Fruit fly (Drosophila melanogaster): ENCODE results near the gene Polr3C.
A peak's percentile ranks its signal among the peaks of the same experiment; 100 is the strongest.

Polr3C gene

DNA sequence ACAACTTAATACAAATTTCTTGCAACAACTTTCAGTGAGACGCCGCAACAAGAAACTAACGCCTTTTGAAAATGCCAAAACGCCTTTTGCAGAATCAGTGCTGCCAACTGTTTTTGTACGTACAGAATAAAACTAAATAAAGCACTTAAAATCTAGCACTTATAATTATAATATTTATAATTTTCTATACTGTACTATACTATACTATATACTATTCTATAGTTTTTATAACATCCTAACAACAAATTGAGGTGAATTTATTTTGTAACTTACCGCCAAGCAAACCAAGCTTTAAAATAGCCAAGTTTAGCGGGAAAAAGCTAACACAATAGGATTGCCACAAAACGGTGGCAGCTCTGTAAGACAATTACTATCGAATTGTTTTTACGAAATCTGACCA lies 26.4 kb upstream of the Polr3C start, which contains the start of the genes Aos1 and Srlp (continued):
- no peak for TF ChIP-seq scrt (GFP tag; optimal IDR thresholded peaks at IDR 0.05)
- TF ChIP-seq bcd (GFP tag; optimal IDR thresholded peaks at IDR 0.05): no peak
- no peak for TF ChIP-seq Hr39 (optimal IDR thresholded peaks at IDR 0.05)
- no peak for TF ChIP-seq D19B (GFP tag; optimal IDR thresholded peaks at IDR 0.05)
- peak; percentile 31; the same call in 1 of the 2 replicates for TF ChIP-seq Xrp1 (GFP tag; IDR thresholded peaks at IDR 0.05)
- TF ChIP-seq Atf6 (GFP tag; IDR thresholded peaks at IDR 0.05): no peak
- TF ChIP-seq bbx (GFP tag; IDR thresholded peaks at IDR 0.05; ENCODE audit: partially characterized antibody): no peak
- no peak; the same call in 1 of the 2 replicates for TF ChIP-seq hbn (GFP tag; IDR thresholded peaks at IDR 0.05; ENCODE audit: partially characterized antibody)
- TF ChIP-seq CG1233 (GFP tag; optimal IDR thresholded peaks at IDR 0.05): peak; percentile 45
- TF ChIP-seq gsb-n (tag; optimal IDR thresholded peaks at IDR 0.05): no peak
- TF ChIP-seq mirr (GFP tag; optimal IDR thresholded peaks at IDR 0.05): no peak
- no peak for TF ChIP-seq CG8478 (optimal IDR thresholded peaks at IDR 0.05)
- no peak for TF ChIP-seq Mad (GFP tag; optimal IDR thresholded peaks at IDR 0.05)
- TF ChIP-seq grn (GFP tag; optimal IDR thresholded peaks at IDR 0.05): no peak
- peak; percentile 69 for TF ChIP-seq Nf-YC (tag; optimal IDR thresholded peaks at IDR 0.05)
- 0 out of 2 replicates have a peak, but pooled peaks have one; percentile 30 for TF ChIP-seq CG17328 (GFP tag; IDR thresholded peaks at IDR 0.05)
- peak; percentile 38 for TF ChIP-seq Chrac-16 (GFP tag; optimal IDR thresholded peaks at IDR 0.05)
- TF ChIP-seq NfI (GFP tag; optimal IDR thresholded peaks at IDR 0.05): peak; percentile 46
- no peak for TF ChIP-seq z (GFP tag; IDR thresholded peaks at IDR 0.05)
- 0 out of 2 replicates have a peak, but pooled peaks have one; percentile 36 for TF ChIP-seq Rfx (GFP tag; IDR thresholded peaks at IDR 0.05)
- no peak for TF ChIP-seq CG2875 (GFP tag; optimal IDR thresholded peaks at IDR 0.05)
- TF ChIP-seq nerfin-2 (GFP tag; IDR thresholded peaks at IDR 0.05; ENCODE audit: partially characterized antibody): no peak
- TF ChIP-seq Dip2 (GFP tag; IDR thresholded peaks at IDR 0.05): no peak
- TF ChIP-seq crc (GFP tag; optimal IDR thresholded peaks at IDR 0.05): no peak
- TF ChIP-seq wdn (GFP tag; IDR thresholded peaks at IDR 0.05): no peak
- peak; percentile 20 for TF ChIP-seq CG12299 (tag; optimal IDR thresholded peaks at IDR 0.05)
- no peak for TF ChIP-seq so (GFP tag; IDR thresholded peaks at IDR 0.05)
- no peak for TF ChIP-seq Mes4 (GFP tag; optimal IDR thresholded peaks at IDR 0.05)
- TF ChIP-seq sob (GFP tag; IDR thresholded peaks at IDR 0.05): no peak
- TF ChIP-seq CG5245 (GFP tag; optimal IDR thresholded peaks at IDR 0.05): peak; percentile 63
- no peak for TF ChIP-seq tap (tag; optimal IDR thresholded peaks at IDR 0.05)
- no peak for TF ChIP-seq abd-A (tag; optimal IDR thresholded peaks at IDR 0.05)
- TF ChIP-seq chn (GFP tag; optimal IDR thresholded peaks at IDR 0.05): no peak
- TF ChIP-seq CG7963 (GFP tag; IDR thresholded peaks at IDR 0.05; ENCODE audit: partially characterized antibody): no peak
- no peak for TF ChIP-seq gce (GFP tag; IDR thresholded peaks at IDR 0.05)
- no peak for TF ChIP-seq Nf-YA (GFP tag; IDR thresholded peaks at IDR 0.05)
- peak in 1 of 2 experiments; percentile 23 for TF ChIP-seq insv (GFP tag; optimal IDR thresholded peaks at IDR 0.05)
- no peak for TF ChIP-seq CG6791 (GFP tag; IDR thresholded peaks at IDR 0.05; ENCODE audit: partially characterized antibody)
- TF ChIP-seq CG32767 (GFP tag; IDR thresholded peaks at IDR 0.05): no peak
- TF ChIP-seq ap (GFP tag; IDR thresholded peaks at IDR 0.05): no peak
- TF ChIP-seq Camta (GFP tag; optimal IDR thresholded peaks at IDR 0.05): no peak
- TF ChIP-seq oc (tag; optimal IDR thresholded peaks at IDR 0.05): no peak
- no peak for TF ChIP-seq sc (optimal IDR thresholded peaks at IDR 0.05)
- peak; percentile 1 for TF ChIP-seq sc (GFP tag; optimal IDR thresholded peaks at IDR 0.05)
- peak; percentile 83 for TF ChIP-seq CoRest (tag; optimal IDR thresholded peaks at IDR 0.05)
- no peak for TF ChIP-seq trh (GFP tag; optimal IDR thresholded peaks at IDR 0.05)
